Fruit fly (Drosophila melanogaster) whole organism, embryonic: Measurements from ENCODE around the gene CG42494.
A peak's percentile ranks its signal among the peaks of the same experiment; 100 is the strongest.

ENCODE experiments used
- Abd-B ChIP-seq: fragments of 200-800 bp; sonication (Bioruptor generic); optimal IDR thresholded peaks from 2 replicates; lab custom pipeline; 2018; ENCODE audit warnings: missing biosample characterization, mild to moderate bottlenecking, missing genetic modification characterization, moderate library complexity
- Atf6 ChIP-seq: fragments of 200-800 bp; sonication (Bioruptor generic); IDR thresholded peaks from 2 replicates; pipeline ENCODE4 v1.3.6; 2022; ENCODE audit warnings: missing biosample characterization, missing genetic modification characterization
- BEAF-32 ChIP-seq: fragments of 200-800 bp; sonication (Bioruptor generic); optimal IDR thresholded peaks from 3 replicates; lab custom pipeline; 2017; ENCODE audit warnings: missing biosample characterization, missing genetic modification characterization, mild to moderate bottlenecking, moderate library complexity, missing genetic modification reagents
- Blimp-1 ChIP-seq: fragments of 200-800 bp; sonication (Bioruptor generic); optimal IDR thresholded peaks from 3 replicates; lab custom pipeline; 2018; ENCODE audit warnings: missing biosample characterization, missing genetic modification characterization, mild to moderate bottlenecking, moderate library complexity, missing genetic modification reagents
- C15 ChIP-seq: fragments of 200-800 bp; sonication (Bioruptor generic); IDR thresholded peaks from 3 replicates; pipeline ENCODE4 v1.3.6; 2022; ENCODE audit warnings: missing biosample characterization, missing genetic modification characterization
- CG11560 ChIP-seq: fragments of 200-800 bp; sonication (Bioruptor generic); IDR thresholded peaks from 3 replicates; pipeline ENCODE4 v1.3.6; 2022; ENCODE audit warnings: missing biosample characterization, missing genetic modification characterization
- CG12236 ChIP-seq: fragments of 200-800 bp; sonication (Bioruptor generic); optimal IDR thresholded peaks from 2 replicates; lab custom pipeline; 2016; ENCODE audit warnings: missing biosample characterization, missing genetic modification characterization
- CG1233 ChIP-seq: fragments of 200-800 bp; sonication (Bioruptor generic); optimal IDR thresholded peaks from 4 replicates; lab custom pipeline; 2018; ENCODE audit warnings: missing biosample characterization, mild to moderate bottlenecking, missing genetic modification characterization
- CG12744 ChIP-seq: fragments of 200-800 bp; sonication (Bioruptor generic); optimal IDR thresholded peaks from 2 replicates; lab custom pipeline; 2016; ENCODE audit warnings: missing biosample characterization, missing genetic modification characterization
- CG13123 ChIP-seq: fragments of 200-800 bp; sonication (Bioruptor generic); optimal IDR thresholded peaks from 2 replicates; lab custom pipeline; 2016; ENCODE audit warnings: missing biosample characterization, missing genetic modification characterization
- CG15269 ChIP-seq: fragments of 200-800 bp; sonication (Bioruptor generic); optimal IDR thresholded peaks from 2 replicates; lab custom pipeline; 2018; ENCODE audit warnings: missing biosample characterization, mild to moderate bottlenecking, missing genetic modification characterization, moderate library complexity
- CG15696 ChIP-seq: fragments of 200-800 bp; sonication (Bioruptor generic); optimal IDR thresholded peaks from 2 replicates; lab custom pipeline; 2019; ENCODE audit warnings: missing biosample characterization, mild to moderate bottlenecking, missing genetic modification characterization, moderate library complexity
- CG17385 ChIP-seq: fragments of 200-800 bp; sonication (Bioruptor generic); optimal IDR thresholded peaks from 3 replicates; lab custom pipeline; 2018; ENCODE audit warnings: missing biosample characterization, mild to moderate bottlenecking, missing genetic modification characterization
- CG2116 ChIP-seq: fragments of 200-800 bp; sonication (Bioruptor generic); optimal IDR thresholded peaks from 3 replicates; lab custom pipeline; 2018; ENCODE audit warnings: missing biosample characterization, mild to moderate bottlenecking, missing genetic modification characterization
- CG2678 ChIP-seq: fragments of 200-800 bp; sonication (Bioruptor generic); optimal IDR thresholded peaks from 3 replicates; lab custom pipeline; 2019; ENCODE audit warnings: missing biosample characterization, mild to moderate bottlenecking, missing genetic modification characterization, moderate library complexity
- CG30403 ChIP-seq: fragments of 200-800 bp; sonication (Bioruptor generic); optimal IDR thresholded peaks from 3 replicates; lab custom pipeline; 2016; ENCODE audit warnings: missing biosample characterization, missing genetic modification characterization
- CG32772 ChIP-seq: fragments of 200-800 bp; sonication (Bioruptor generic); IDR thresholded peaks from 2 replicates; pipeline ENCODE4 v1.3.6; 2022; ENCODE audit warnings: missing biosample characterization, missing genetic modification characterization
- CG33213 ChIP-seq: fragments of 200-800 bp; sonication (Bioruptor generic); optimal IDR thresholded peaks from 3 replicates; lab custom pipeline; 2016; ENCODE audit warnings: missing biosample characterization, missing genetic modification characterization
- CG4404 ChIP-seq: fragments of 200-800 bp; sonication (Bioruptor generic); IDR thresholded peaks from 2 replicates; pipeline ENCODE4 v1.3.6; 2022; ENCODE audit warnings: missing biosample characterization, missing genetic modification characterization
- CG9215 ChIP-seq: fragments of 200-800 bp; sonication (Bioruptor generic); IDR thresholded peaks from 2 replicates; pipeline ENCODE4 v1.3.6; 2022; ENCODE audit warnings: missing biosample characterization, missing genetic modification characterization
- CG9817 ChIP-seq: fragments of 200-800 bp; sonication (Bioruptor generic); optimal IDR thresholded peaks from 2 replicates; lab custom pipeline; 2018; ENCODE audit warnings: missing biosample characterization, mild to moderate bottlenecking, missing genetic modification characterization, moderate library complexity
- Camta ChIP-seq: fragments of 200-800 bp; sonication (Bioruptor generic); optimal IDR thresholded peaks from 2 replicates; lab custom pipeline; 2016; ENCODE audit warnings: missing biosample characterization, missing genetic modification characterization
- Dek ChIP-seq: fragments of 200-800 bp; sonication (Bioruptor generic); optimal IDR thresholded peaks from 3 replicates; lab custom pipeline; 2019; ENCODE audit warnings: missing biosample characterization, mild to moderate bottlenecking, missing genetic modification characterization, moderate library complexity
- Dip3 ChIP-seq: fragments of 200-800 bp; sonication (Bioruptor generic); optimal IDR thresholded peaks from 3 replicates; lab custom pipeline; 2016; ENCODE audit warnings: missing biosample characterization, missing genetic modification characterization
- HLHmδ ChIP-seq: fragments of 200-800 bp; sonication (Bioruptor generic); optimal IDR thresholded peaks from 2 replicates; lab custom pipeline; 2018; ENCODE audit warnings: missing biosample characterization, mild to moderate bottlenecking, missing genetic modification characterization, moderate library complexity
- Hey ChIP-seq: fragments of 200-800 bp; sonication (Bioruptor generic); optimal IDR thresholded peaks from 3 replicates; lab custom pipeline; 2018; ENCODE audit warnings: missing biosample characterization, mild to moderate bottlenecking, missing genetic modification characterization
- Meics ChIP-seq: fragments of 200-800 bp; sonication (Bioruptor generic); optimal IDR thresholded peaks from 2 replicates; lab custom pipeline; 2017; ENCODE audit warnings: missing biosample characterization, mild to moderate bottlenecking, missing genetic modification characterization
- Myb ChIP-seq: fragments of 200-800 bp; sonication (Bioruptor generic); optimal IDR thresholded peaks from 2 replicates; lab custom pipeline; 2016; ENCODE audit warnings: missing biosample characterization, missing genetic modification characterization
- NfI ChIP-seq: fragments of 200-800 bp; sonication (Bioruptor generic); optimal IDR thresholded peaks from 3 replicates; lab custom pipeline; 2018; ENCODE audit warnings: missing biosample characterization, mild to moderate bottlenecking, missing genetic modification characterization, moderate library complexity
- PHDP ChIP-seq: fragments of 200-800 bp; sonication (Bioruptor generic); optimal IDR thresholded peaks from 3 replicates; lab custom pipeline; 2018; ENCODE audit warnings: missing biosample characterization, mild to moderate bottlenecking, missing genetic modification characterization, moderate library complexity
- Spps ChIP-seq: fragments of 200-800 bp; sonication (Bioruptor generic); optimal IDR thresholded peaks from 2 replicates; lab custom pipeline; 2018; ENCODE audit warnings: missing biosample characterization, mild to moderate bottlenecking, missing genetic modification characterization
- Xbp1 ChIP-seq: fragments of 200-800 bp; sonication (Bioruptor generic); optimal IDR thresholded peaks from 3 replicates; lab custom pipeline; 2016; ENCODE audit warnings: missing biosample characterization, mild to moderate bottlenecking, missing genetic modification characterization
- abd-A ChIP-seq: fragments of 200-800 bp; sonication (Bioruptor generic); optimal IDR thresholded peaks from 3 replicates; lab custom pipeline; 2019; ENCODE audit warnings: missing biosample characterization, mild to moderate bottlenecking, missing genetic modification characterization, moderate library complexity
- az2 ChIP-seq: fragments of 200-800 bp; sonication (Bioruptor generic); optimal IDR thresholded peaks from 3 replicates; lab custom pipeline; 2016; ENCODE audit warnings: missing biosample characterization, missing genetic modification characterization
- bowl ChIP-seq: fragments of 200-800 bp; sonication (Bioruptor generic); IDR thresholded peaks from 2 replicates; pipeline ENCODE4 v1.3.6; 2022; ENCODE audit warnings: missing biosample characterization, missing genetic modification characterization
- cato ChIP-seq: fragments of 200-800 bp; sonication (Bioruptor generic); optimal IDR thresholded peaks from 2 replicates; lab custom pipeline; 2016; ENCODE audit warnings: missing biosample characterization, missing genetic modification characterization, borderline replicate concordance
- chif ChIP-seq, 2 experiments: fragments of 200-800 bp; sonication (Bioruptor generic); optimal IDR thresholded peaks; 3 replicates each; lab custom pipeline; 2016; ENCODE audit warnings: missing biosample characterization in 2 of 2, missing genetic modification characterization in 2 of 2
- chinmo ChIP-seq: fragments of 200-800 bp; sonication (Bioruptor generic); IDR thresholded peaks from 4 replicates; pipeline ENCODE4 v1.3.6; 2022; ENCODE audit warnings: missing biosample characterization, missing genetic modification characterization; ENCODE audit not compliant: partially characterized antibody
- corto ChIP-seq: fragments of 200-800 bp; sonication (Bioruptor generic); optimal IDR thresholded peaks from 2 replicates; lab custom pipeline; 2016; ENCODE audit warnings: missing biosample characterization, mild to moderate bottlenecking, missing genetic modification characterization, moderate library complexity
- emc ChIP-seq: fragments of 200-800 bp; sonication (Bioruptor generic); optimal IDR thresholded peaks from 2 replicates; lab custom pipeline; 2016; ENCODE audit warnings: missing biosample characterization, missing genetic modification characterization
- en ChIP-seq: fragments of 200-800 bp; sonication (Bioruptor generic); optimal IDR thresholded peaks from 2 replicates; lab custom pipeline; 2016; ENCODE audit warnings: missing biosample characterization, missing genetic modification characterization
- grau ChIP-seq: fragments of 200-800 bp; optimal IDR thresholded peaks from 3 replicates; lab custom pipeline; 2019; ENCODE audit warnings: missing biosample characterization, mild to moderate bottlenecking, missing genetic modification characterization, moderate library complexity
- insv ChIP-seq, 2 experiments: fragments of 200-800 bp; sonication (Bioruptor generic); optimal IDR thresholded peaks; 3 replicates each; lab custom pipeline; 2016 to 2018; ENCODE audit warnings: missing biosample characterization in 2 of 2, missing genetic modification characterization in 2 of 2
- luna ChIP-seq: fragments of 200-800 bp; sonication (Bioruptor generic); optimal IDR thresholded peaks from 2 replicates; lab custom pipeline; 2016; ENCODE audit warnings: missing biosample characterization, missing genetic modification characterization
- mirr ChIP-seq: fragments of 200-800 bp; sonication (Bioruptor generic); optimal IDR thresholded peaks from 3 replicates; lab custom pipeline; 2018; ENCODE audit warnings: missing biosample characterization, mild to moderate bottlenecking, missing genetic modification characterization
- nerfin-1 ChIP-seq: fragments of 200-800 bp; sonication (Bioruptor generic); optimal IDR thresholded peaks from 3 replicates; lab custom pipeline; 2019; ENCODE audit warnings: missing biosample characterization, mild to moderate bottlenecking, missing genetic modification characterization, moderate library complexity
- ranshi ChIP-seq: fragments of 200-800 bp; sonication (Bioruptor generic); IDR thresholded peaks from 2 replicates; pipeline ENCODE4 v1.3.6; 2022; ENCODE audit warnings: missing biosample characterization, missing genetic modification characterization
- sr ChIP-seq: fragments of 200-800 bp; sonication (Bioruptor generic); IDR thresholded peaks from 3 replicates; pipeline ENCODE4 v1.3.6; 2022; ENCODE audit warnings: missing biosample characterization, missing genetic modification characterization
- tgo ChIP-seq: fragments of 200-800 bp; sonication (Bioruptor generic); IDR thresholded peaks from 3 replicates; pipeline ENCODE4 v1.3.6; 2022; ENCODE audit warnings: missing biosample characterization, missing genetic modification characterization
- usp ChIP-seq: fragments of >200 bp; optimal IDR thresholded peaks from 2 replicates; lab custom pipeline; 2017; ENCODE audit warnings: missing biosample characterization, missing genetic modification characterization
- zfh1 ChIP-seq: fragments of 200-800 bp; sonication (Bioruptor generic); IDR thresholded peaks from 3 replicates; pipeline ENCODE4 v1.3.6; 2022; ENCODE audit warnings: missing biosample characterization, missing genetic modification characterization

CG42494 gene

DNA sequence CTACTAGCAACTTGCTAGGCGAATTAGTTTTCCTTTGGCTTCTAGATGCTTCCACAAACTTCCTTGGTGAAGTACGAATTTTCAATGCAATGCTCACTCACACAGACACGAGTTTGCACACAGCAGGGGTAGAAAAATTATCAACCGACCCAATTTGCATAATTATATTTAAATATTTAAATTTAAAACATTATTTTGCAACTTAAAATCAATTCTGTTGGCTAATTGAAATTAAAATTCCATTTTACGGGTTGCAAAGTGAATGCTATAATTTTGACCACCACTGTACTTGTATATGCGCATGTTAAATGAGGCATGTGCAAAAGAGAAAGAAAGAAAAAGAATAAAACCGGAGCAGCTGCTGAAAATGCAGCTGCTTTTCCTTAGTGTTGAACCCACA is 9.9 kb downstream of the CG42494 start (continued):
- TF ChIP-seq PHDP (tag; lab: Kevin White, UChicago) (peak; percentile 95), bowl (GFP tag; lab: Robert Waterston, UW) (peak; percentile 83; the same call in 1 of the 2 replicates), CG11560 (peak; percentile 68; the same call in 2 of the 3 replicates), CG9817 (tag; lab: Kevin White, UChicago) (peak; percentile 82), ranshi (GFP tag; lab: Robert Waterston, UW) (peak; percentile 95), CG4404 (peak; percentile 86), Dek (peak; percentile 93), usp (no peak), Meics (peak; percentile 94), Spps (peak; percentile 89), NfI (GFP tag; lab: Kevin White, UChicago) (peak; percentile 93), en (peak; percentile 24), Xbp1 (GFP tag; lab: Kevin White, UChicago) (peak; percentile 93), corto (GFP tag; lab: Kevin White, UChicago) (peak; percentile 93), cato (GFP tag; lab: Kevin White, UChicago) (peak; percentile 66), CG32772 (GFP tag; lab: Robert Waterston, UW) (peak; percentile 93), Camta (peak; percentile 32), mirr (GFP tag; lab: Kevin White, UChicago) (peak; percentile 45), CG9215 (GFP tag; lab: Robert Waterston, UW) (peak; percentile 78), CG30403 (GFP tag; lab: Kevin White, UChicago) (peak; percentile 85), C15 (GFP tag; lab: Robert Waterston, UW) (peak; percentile 79; the same call in 2 of the 3 replicates), CG13123 (peak; percentile 81), Blimp-1 (GFP tag; lab: Kevin White, UChicago) (peak; percentile 90), CG12744 (GFP tag; lab: Kevin White, UChicago) (peak; percentile 3), nerfin-1 (tag; lab: Kevin White, UChicago) (peak; percentile 82), chinmo (GFP tag; lab: Robert Waterston, UW) (no peak), CG2678 (tag; lab: Kevin White, UChicago) (peak; percentile 96), BEAF-32 (GFP tag; lab: Kevin White, UChicago) (no peak), insv (GFP tag; optimal IDR thresholded peaks at IDR 0.05; lab: Kevin White, UChicago) (peak in 1 of 2 experiments; percentile 11), CG15696 (peak; percentile 80), abd-A (tag; lab: Kevin White, UChicago) (peak; percentile 41), tgo (peak; percentile 93), grau (tag; lab: Kevin White, UChicago) (peak; percentile 91), Atf6 (GFP tag; lab: Robert Waterston, UW) (peak; percentile 93), CG15269 (tag; lab: Kevin White, UChicago) (peak; percentile 96), Hey (no peak), az2 (GFP tag; lab: Kevin White, UChicago) (peak; percentile 91), sr (peak; percentile 54; the same call in 1 of the 3 replicates), CG17385 (GFP tag; lab: Kevin White, UChicago) (peak; percentile 92), luna (GFP tag; lab: Kevin White, UChicago) (peak; percentile 8), emc (GFP tag; lab: Kevin White, UChicago) (no peak), CG12236 (GFP tag; lab: Kevin White, UChicago) (no peak), CG33213 (GFP tag; lab: Kevin White, UChicago) (peak; percentile 57), chif (GFP tag; optimal IDR thresholded peaks at IDR 0.05; lab: Kevin White, UChicago) (peak; percentile 47 to 57), Myb (GFP tag; lab: Kevin White, UChicago) (peak; percentile 32), CG2116 (peak; percentile 66), zfh1 (GFP tag; lab: Robert Waterston, UW) (peak; percentile 95), HLHmδ (GFP tag; lab: Kevin White, UChicago) (no peak), Dip3 (GFP tag; lab: Kevin White, UChicago) (peak; percentile 61), Abd-B (GFP tag; lab: Kevin White, UChicago) (peak; percentile 88), CG1233 (GFP tag; lab: Kevin White, UChicago) (peak; percentile 88)
